Worm (Caenorhabditis elegans) whole organism, young adult: ENCODE data around the gene Y54G2A.16.
A peak's percentile ranks its signal among the peaks of the same experiment; 100 is the strongest.

ENCODE experiments used
- F49E8.2 ChIP-seq: sonication (generic microtip); optimal IDR thresholded peaks from 3 replicates; lab custom pipeline; 2017; ENCODE audit warnings: missing genetic modification characterization, mild to moderate bottlenecking, missing compliant biosample characterization, antibody characterized with exemption, moderate library complexity; ENCODE audit not compliant: insufficient read depth
- Y53G8AR.9 ChIP-seq: fragments of 200-800 bp; sonication (Bioruptor generic); conservative IDR thresholded peaks from 2 replicates; pipeline ENCODE4 v1.3.6; 2022; ENCODE audit warnings: missing genetic modification reagents, missing genetic modification characterization, missing compliant biosample characterization
- cebp-1 ChIP-seq, 2 experiments: fragments of 200-800 bp in 1 of 2; sonication (Bioruptor generic) in 1 of 2; sonication (generic microtip) in 1 of 2; IDR thresholded peaks in 1 of 2; optimal IDR thresholded peaks in 1 of 2; 2 replicates each; pipeline versions ENCODE4 v1.3.6 to Lab custom; 2017 to 2022; ENCODE audit warnings: missing compliant biosample characterization in 2 of 2, missing genetic modification characterization in 2 of 2, mild to moderate bottlenecking in 1 of 2, missing genetic modification reagents in 1 of 2, moderate library complexity in 1 of 2
- gei-17 ChIP-seq: fragments of 200-800 bp; sonication (Bioruptor generic); optimal IDR thresholded peaks from 2 replicates; lab custom pipeline; 2018; ENCODE audit warnings: mild to moderate bottlenecking, missing genetic modification characterization, missing compliant biosample characterization
- lsy-27 ChIP-seq: sonication (generic microtip); optimal IDR thresholded peaks from 2 replicates; lab custom pipeline; 2017; ENCODE audit warnings: missing genetic modification characterization, mild to moderate bottlenecking, missing compliant biosample characterization, antibody characterized with exemption, missing genotype, borderline replicate concordance; ENCODE audit not compliant: insufficient read depth
- madf-3 ChIP-seq: fragments of 200-800 bp; sonication (Bioruptor generic); IDR thresholded peaks from 2 replicates; pipeline ENCODE4 v1.3.6; 2022; ENCODE audit warnings: missing genetic modification reagents, missing genetic modification characterization, missing compliant biosample characterization
- zim-3 ChIP-seq: sonication (generic microtip); optimal IDR thresholded peaks from 2 replicates; lab custom pipeline; 2017; ENCODE audit warnings: mild to moderate bottlenecking, missing genetic modification characterization, moderate library complexity, missing compliant biosample characterization

ce11 chrIV:2891535-2892233 lies 27.0 kb upstream of the Y54G2A.16 start:
- TF ChIP-seq gei-17 (GFP tag; lab: Kevin White, UChicago), result no peak
- TF ChIP-seq lsy-27 (tag; lab: Kevin White, UChicago), result no peak
- TF ChIP-seq Y53G8AR.9 (GFP tag; lab: Robert Waterston, UW), result no peak
- TF ChIP-seq zim-3 (tag; lab: Kevin White, UChicago), result no peak
- TF ChIP-seq cebp-1 (GFP tag; IDR thresholded peaks at IDR 0.05; lab: Robert Waterston, UW), result no peak
- peak; percentile 19 for TF ChIP-seq cebp-1 (tag; optimal IDR thresholded peaks at IDR 0.05; lab: Kevin White, UChicago)
- TF ChIP-seq F49E8.2 (tag; lab: Kevin White, UChicago), result peak; percentile 43
- TF ChIP-seq madf-3, result no peak
